Fruit fly (Drosophila melanogaster) S2 (cell line): ENCODE data around the gene CG43841.

Experiments used
- CG8478 ChIP-seq: fragments of >200 bp; optimal IDR thresholded peaks from 2 replicates; lab custom pipeline; 2018
- CTCF ChIP-seq, 2 experiments: fragments of >200 bp; optimal IDR thresholded peaks; 2 replicates each; lab custom pipeline; 2018

DNA sequence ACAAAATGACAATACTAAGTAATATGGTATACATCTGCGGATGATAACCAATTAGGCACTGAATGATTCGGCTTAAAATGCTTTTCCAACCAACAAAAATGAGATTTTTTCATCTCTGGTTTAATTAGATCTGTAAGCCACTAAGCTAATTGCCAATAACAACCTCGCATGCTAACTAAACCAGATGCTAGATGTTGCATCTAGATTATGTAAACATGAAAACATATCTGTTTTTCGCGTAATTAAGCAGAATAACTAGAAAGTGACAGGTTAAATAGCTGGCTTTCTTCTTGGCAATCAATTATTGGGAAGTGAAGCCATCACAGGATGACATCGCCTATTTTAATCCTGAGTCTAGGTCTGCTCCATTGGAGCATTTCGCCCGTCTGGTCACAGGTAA lies at the start of gene CG43841:
- TF ChIP-seq CG8478 (lab: Kevin White, UChicago) (no peak), CTCF (optimal IDR thresholded peaks at IDR 0.05; lab: Kevin White, UChicago) (no peak)
